Worm (Caenorhabditis elegans) whole organism, late embryonic: ENCODE data around the gene mob-1.

Experiments
- C08G9.2 ChIP-seq: sonication (generic microtip); optimal IDR thresholded peaks from 2 replicates; lab custom pipeline; 2016; ENCODE audit warnings: mild to moderate bottlenecking, missing genetic modification characterization, moderate library complexity, missing compliant biosample characterization
- F13H6.1 ChIP-seq: sonication (generic microtip); optimal IDR thresholded peaks from 2 replicates; lab custom pipeline; 2016; ENCODE audit warnings: missing genetic modification characterization, missing compliant biosample characterization
- K02D7.2 ChIP-seq: sonication (generic microtip); optimal IDR thresholded peaks from 2 replicates; lab custom pipeline; 2017; ENCODE audit warnings: mild to moderate bottlenecking, missing genetic modification characterization, missing compliant biosample characterization
- T23F11.4 ChIP-seq: fragments of 200-800 bp; sonication (Bioruptor generic); optimal IDR thresholded peaks from 2 replicates; lab custom pipeline; 2018; ENCODE audit warnings: mild to moderate bottlenecking, missing genetic modification characterization, missing compliant biosample characterization
- ahr-1 ChIP-seq: sonication (generic microtip); optimal IDR thresholded peaks from 2 replicates; lab custom pipeline; 2016; ENCODE audit warnings: missing genetic modification characterization, missing compliant biosample characterization
- ama-1 ChIP-seq: fragments of 150-350 bp; optimal IDR thresholded peaks from 2 replicates; lab custom pipeline; 2014
- ceh-14 ChIP-seq: sonication (generic microtip); optimal IDR thresholded peaks from 2 replicates; lab custom pipeline; 2016; ENCODE audit warnings: missing genotype, missing genetic modification characterization, missing compliant biosample characterization
- ceh-18 ChIP-seq: sonication (generic microtip); optimal IDR thresholded peaks from 2 replicates; lab custom pipeline; 2016; ENCODE audit warnings: missing genetic modification characterization, missing compliant biosample characterization
- ceh-19 ChIP-seq: fragments of 200-800 bp; sonication (Bioruptor generic); optimal IDR thresholded peaks from 2 replicates; lab custom pipeline; 2018; ENCODE audit warnings: mild to moderate bottlenecking, missing genetic modification characterization, missing compliant biosample characterization
- ceh-22 ChIP-seq: sonication (generic microtip); optimal IDR thresholded peaks from 2 replicates; lab custom pipeline; 2017; ENCODE audit warnings: missing biosample characterization, missing genetic modification characterization
- ceh-24 ChIP-seq: sonication (generic microtip); optimal IDR thresholded peaks from 2 replicates; lab custom pipeline; 2016; ENCODE audit warnings: mild to moderate bottlenecking, missing genetic modification characterization, missing compliant biosample characterization
- ceh-30 ChIP-seq: fragments of 150-350 bp; optimal IDR thresholded peaks from 2 replicates; lab custom pipeline; 2014; ENCODE audit warnings: missing biosample characterization, missing genetic modification characterization
- ceh-31 ChIP-seq: sonication (generic microtip); optimal IDR thresholded peaks from 2 replicates; lab custom pipeline; 2016; ENCODE audit warnings: missing genetic modification characterization, missing compliant biosample characterization
- ceh-34 ChIP-seq: sonication (generic microtip); optimal IDR thresholded peaks from 2 replicates; lab custom pipeline; 2016; ENCODE audit warnings: mild to moderate bottlenecking, missing genetic modification characterization, missing compliant biosample characterization
- ceh-45 ChIP-seq: fragments of 200-800 bp; sonication (Bioruptor generic); IDR thresholded peaks from 2 replicates; pipeline ENCODE4 v1.3.6; 2022; ENCODE audit warnings: missing genetic modification reagents, missing genetic modification characterization, missing compliant biosample characterization
- ceh-48 ChIP-seq: sonication (generic microtip); optimal IDR thresholded peaks from 2 replicates; lab custom pipeline; 2016; ENCODE audit warnings: missing genetic modification characterization, inconsistent platforms, missing compliant biosample characterization
- ceh-9 ChIP-seq: sonication (generic microtip); optimal IDR thresholded peaks from 2 replicates; lab custom pipeline; 2016; ENCODE audit warnings: mild to moderate bottlenecking, missing genetic modification characterization, inconsistent platforms, missing compliant biosample characterization
- che-1 ChIP-seq: sonication (generic microtip); optimal IDR thresholded peaks from 2 replicates; lab custom pipeline; 2016; ENCODE audit warnings: mild to moderate bottlenecking, missing genetic modification characterization, missing compliant biosample characterization
- dmd-4 ChIP-seq: sonication (generic microtip); optimal IDR thresholded peaks from 2 replicates; lab custom pipeline; 2016; ENCODE audit warnings: borderline replicate concordance, missing genetic modification characterization, missing compliant biosample characterization
- dve-1 ChIP-seq: sonication (generic microtip); optimal IDR thresholded peaks from 2 replicates; lab custom pipeline; 2017; ENCODE audit warnings: antibody characterized with exemption, mild to moderate bottlenecking, missing genetic modification characterization, missing compliant biosample characterization
- elt-2 ChIP-seq: sonication (generic microtip); optimal IDR thresholded peaks from 2 replicates; lab custom pipeline; 2016; ENCODE audit warnings: missing genetic modification reagents, missing genetic modification characterization, missing compliant biosample characterization
- fkh-6 ChIP-seq: sonication (generic microtip); optimal IDR thresholded peaks from 2 replicates; lab custom pipeline; 2016; ENCODE audit warnings: missing genetic modification characterization, missing compliant biosample characterization
- gmeb-2 ChIP-seq: sonication (generic microtip); optimal IDR thresholded peaks from 2 replicates; lab custom pipeline; 2016; ENCODE audit warnings: missing genetic modification characterization, inconsistent platforms, missing compliant biosample characterization
- hlh-15 ChIP-seq: sonication (generic microtip); optimal IDR thresholded peaks from 2 replicates; lab custom pipeline; 2016; ENCODE audit warnings: missing genetic modification characterization, missing compliant biosample characterization
- hlh-30 ChIP-seq: sonication (generic microtip); optimal IDR thresholded peaks from 2 replicates; lab custom pipeline; 2017; ENCODE audit warnings: antibody characterized with exemption, missing genetic modification characterization, missing compliant biosample characterization; ENCODE audit not compliant: insufficient read depth
- hlh-6 ChIP-seq: sonication (generic microtip); optimal IDR thresholded peaks from 2 replicates; lab custom pipeline; 2016; ENCODE audit warnings: missing genotype, missing genetic modification characterization, missing compliant biosample characterization
- hlh-8 ChIP-seq: sonication (generic microtip); optimal IDR thresholded peaks from 2 replicates; lab custom pipeline; 2016; ENCODE audit warnings: missing genotype, missing genetic modification characterization, missing compliant biosample characterization
- lin-11 ChIP-seq: fragments of 200-800 bp; sonication (Bioruptor generic); optimal IDR thresholded peaks from 2 replicates; lab custom pipeline; 2018; ENCODE audit warnings: mild to moderate bottlenecking, missing genetic modification characterization, missing compliant biosample characterization
- madf-2 ChIP-seq: sonication (generic microtip); optimal IDR thresholded peaks from 2 replicates; lab custom pipeline; 2017; ENCODE audit warnings: missing genetic modification characterization, missing compliant biosample characterization
- nhr-232 ChIP-seq: sonication (generic microtip); optimal IDR thresholded peaks from 2 replicates; lab custom pipeline; 2016; ENCODE audit warnings: missing genetic modification characterization, missing compliant biosample characterization
- npax-4 ChIP-seq: sonication (generic microtip); optimal IDR thresholded peaks from 2 replicates; lab custom pipeline; 2016; ENCODE audit warnings: missing genetic modification characterization, missing compliant biosample characterization
- pat-9 ChIP-seq: fragments of 200-800 bp; sonication (Bioruptor generic); optimal IDR thresholded peaks from 2 replicates; lab custom pipeline; 2018; ENCODE audit warnings: mild to moderate bottlenecking, missing genetic modification characterization, moderate library complexity, missing compliant biosample characterization
- pqm-1 ChIP-seq: sonication (generic microtip); optimal IDR thresholded peaks from 2 replicates; lab custom pipeline; 2016; ENCODE audit warnings: missing genetic modification characterization, missing compliant biosample characterization
- rnt-1 ChIP-seq: sonication (generic microtip); optimal IDR thresholded peaks from 2 replicates; lab custom pipeline; 2016; ENCODE audit warnings: missing genetic modification characterization, missing compliant biosample characterization
- sdc-2 ChIP-seq: sonication (generic microtip); optimal IDR thresholded peaks from 2 replicates; lab custom pipeline; 2016; ENCODE audit warnings: missing genotype, missing genetic modification characterization, missing compliant biosample characterization
- sox-4 ChIP-seq: sonication (generic microtip); optimal IDR thresholded peaks from 2 replicates; lab custom pipeline; 2017; ENCODE audit warnings: mild to moderate bottlenecking, missing genetic modification characterization, inconsistent platforms, missing compliant biosample characterization
- syd-9 ChIP-seq: sonication (generic microtip); optimal IDR thresholded peaks from 2 replicates; lab custom pipeline; 2016; ENCODE audit warnings: mild to moderate bottlenecking, missing genetic modification characterization, moderate library complexity, missing compliant biosample characterization
- tbx-2 ChIP-seq: sonication (generic microtip); optimal IDR thresholded peaks from 2 replicates; lab custom pipeline; 2016; ENCODE audit warnings: missing genetic modification characterization, missing compliant biosample characterization
- ttx-3 ChIP-seq: sonication (generic microtip); optimal IDR thresholded peaks from 2 replicates; lab custom pipeline; 2016; ENCODE audit warnings: missing genetic modification reagents, missing genetic modification characterization, missing compliant biosample characterization
- unc-3 ChIP-seq, 2 experiments: fragments of 200-800 bp in 1 of 2; sonication (Bioruptor generic) in 1 of 2; sonication (generic microtip) in 1 of 2; conservative IDR thresholded peaks in 1 of 2; optimal IDR thresholded peaks in 1 of 2; 2 replicates each; pipeline versions ENCODE4 v1.3.6 to Lab custom; 2016 to 2022; ENCODE audit warnings: missing compliant biosample characterization in 2 of 2, missing genetic modification characterization in 2 of 2, missing genetic modification reagents in 1 of 2
- unc-42 ChIP-seq: sonication (generic microtip); optimal IDR thresholded peaks from 2 replicates; lab custom pipeline; 2016; ENCODE audit warnings: missing genotype, missing genetic modification characterization, missing compliant biosample characterization

Gene mob-1

DNA sequence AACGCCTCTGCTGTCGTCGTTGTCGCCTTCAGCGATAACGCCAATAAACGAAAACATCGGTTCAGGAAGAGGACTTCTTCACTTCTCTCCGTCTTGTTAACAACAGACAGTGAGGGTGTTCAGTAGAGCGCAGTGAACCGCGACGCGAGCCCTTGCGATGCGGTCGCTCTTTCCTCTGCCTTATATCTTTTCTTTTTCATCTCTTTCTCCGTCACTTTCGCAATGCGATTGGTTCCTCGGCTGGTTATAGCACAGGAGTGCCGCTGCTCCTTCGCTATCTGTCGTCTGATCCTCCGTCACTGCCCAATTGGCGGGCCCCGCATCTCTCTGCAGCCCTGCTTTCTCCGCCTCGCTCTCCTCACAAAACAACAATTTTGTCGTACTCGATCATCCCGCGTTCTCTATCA, 3.2 kb upstream of the mob-1 start (continued):
- TF ChIP-seq hlh-30 (tag; lab: Kevin White, UChicago) (no peak), dmd-4 (tag; lab: Kevin White, UChicago) (peak; percentile 47), F13H6.1 (peak; percentile 16), elt-2 (tag; lab: Kevin White, UChicago) (peak; percentile 8), ceh-14 (tag; lab: Kevin White, UChicago) (peak; percentile 36), ceh-19 (peak; percentile 3), ttx-3 (tag; lab: Kevin White, UChicago) (no peak), lin-11 (no peak), ceh-24 (tag; lab: Kevin White, UChicago) (no peak), dve-1 (tag; lab: Kevin White, UChicago) (peak; percentile 61), ceh-31 (peak; percentile 67), pat-9 (tag; lab: Kevin White, UChicago) (peak; percentile 47), unc-42 (peak; percentile 76), ceh-48 (tag; lab: Kevin White, UChicago) (peak; percentile 3), hlh-8 (tag; lab: Kevin White, UChicago) (no peak), sox-4 (tag; lab: Kevin White, UChicago) (peak; percentile 5), gmeb-2 (no peak), ceh-34 (tag; lab: Kevin White, UChicago) (peak; percentile 72), ceh-18 (tag; lab: Kevin White, UChicago) (peak; percentile 92), unc-3 (GFP tag; conservative IDR thresholded peaks at IDR 0.05; lab: Robert Waterston, UW) (no peak), unc-3 (tag; optimal IDR thresholded peaks at IDR 0.05; lab: Kevin White, UChicago) (no peak), T23F11.4 (GFP tag; lab: Kevin White, UChicago) (peak; percentile 7), madf-2 (no peak), pqm-1 (tag; lab: Kevin White, UChicago) (no peak)

DNA sequence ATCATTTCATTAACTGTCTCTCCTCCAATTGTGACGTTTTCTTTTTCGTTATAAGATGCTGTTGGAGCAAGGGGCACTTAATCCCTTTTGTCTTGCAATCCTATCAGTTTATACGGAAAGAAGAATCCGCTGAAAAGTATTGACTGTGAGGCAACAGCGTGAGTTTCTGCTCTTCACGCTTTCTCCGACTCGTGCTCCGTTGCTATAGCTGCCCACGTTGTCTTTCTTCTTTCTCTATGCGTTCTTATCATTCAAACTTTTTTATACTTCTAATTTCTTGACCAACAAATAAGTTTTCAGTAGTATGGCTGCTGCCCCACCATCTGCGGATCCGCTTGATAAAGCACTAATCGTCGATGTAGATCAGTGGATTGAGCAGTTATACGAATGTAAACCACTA, 2.2 kb upstream of the mob-1 start, which contains the start of gene let-92:
Gene let-92, plus strand, starts transcription at position 301 of the 400 bp plus-strand sequence.
- no peak for TF ChIP-seq elt-2 (tag; lab: Kevin White, UChicago)
- TF ChIP-seq K02D7.2 (tag; lab: Kevin White, UChicago): no peak
- no peak for TF ChIP-seq nhr-232 (tag; lab: Kevin White, UChicago)
- no peak for TF ChIP-seq hlh-6 (tag; lab: Kevin White, UChicago)
- TF ChIP-seq rnt-1: no peak
- no peak for TF ChIP-seq syd-9 (tag; lab: Kevin White, UChicago)
- no peak for TF ChIP-seq fkh-6 (tag; lab: Kevin White, UChicago)
- no peak for TF ChIP-seq hlh-8 (tag; lab: Kevin White, UChicago)

DNA sequence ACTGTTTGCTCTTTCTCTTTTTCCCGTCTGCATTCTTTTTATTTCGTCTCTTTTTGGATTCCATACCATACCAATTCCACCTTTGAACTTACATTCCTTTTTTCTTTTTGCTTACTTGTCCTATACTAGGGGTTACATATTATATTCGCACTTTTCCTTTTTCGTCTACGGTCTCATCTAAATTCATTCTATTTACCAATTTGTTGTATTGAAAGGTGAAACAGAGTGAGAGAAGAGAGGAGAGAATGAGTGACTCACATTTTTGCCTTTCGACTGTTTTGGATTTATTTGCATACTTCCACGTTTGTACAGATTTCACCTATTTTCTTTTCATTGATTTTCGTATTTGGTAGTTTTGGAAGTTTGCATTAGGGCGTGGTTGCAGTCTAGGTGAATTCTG, 3.1 kb downstream of the mob-1 start:
- TF ChIP-seq che-1 (tag; lab: Kevin White, UChicago): no peak
- TF ChIP-seq fkh-6 (tag; lab: Kevin White, UChicago): no peak
- TF ChIP-seq ceh-45 (GFP tag; lab: Robert Waterston, UW): no peak
- no peak for TF ChIP-seq ama-1
- TF ChIP-seq C08G9.2 (tag; lab: Kevin White, UChicago): no peak
- no peak for TF ChIP-seq dve-1 (tag; lab: Kevin White, UChicago)
- TF ChIP-seq ahr-1 (tag; lab: Kevin White, UChicago): no peak
- TF ChIP-seq syd-9 (tag; lab: Kevin White, UChicago): no peak
- no peak for TF ChIP-seq npax-4 (tag; lab: Kevin White, UChicago)

DNA sequence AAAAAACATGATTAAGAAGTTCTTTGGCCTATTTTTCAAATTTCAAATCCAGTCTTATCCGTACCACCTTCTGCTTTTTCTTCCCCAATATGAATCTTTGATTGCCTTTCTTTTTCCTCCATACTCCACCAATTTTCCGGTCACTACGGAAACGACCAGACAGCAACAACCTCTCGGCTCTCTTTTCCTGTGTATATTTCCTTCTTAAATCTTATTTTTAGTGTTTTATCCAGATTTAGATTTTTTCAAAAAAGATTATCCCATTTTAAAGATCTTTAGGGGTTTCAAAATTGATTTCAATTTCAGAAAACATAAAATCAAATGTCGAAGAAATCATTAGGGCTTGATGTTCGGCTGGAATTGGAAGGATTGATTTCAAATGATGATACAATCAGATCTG, 3.9 kb downstream of the mob-1 start, which contains the start of gene trpa-1:
Gene trpa-1, plus strand, starts transcription at position 301 of the 400 bp plus-strand sequence.
- no peak for TF ChIP-seq C08G9.2 (tag; lab: Kevin White, UChicago)
- TF ChIP-seq ceh-9 (tag; lab: Kevin White, UChicago): no peak
- no peak for TF ChIP-seq hlh-30 (tag; lab: Kevin White, UChicago)
- no peak for TF ChIP-seq che-1 (tag; lab: Kevin White, UChicago)
- TF ChIP-seq ceh-22 (tag; lab: Kevin White, UChicago): no peak
- no peak for TF ChIP-seq ttx-3 (tag; lab: Kevin White, UChicago)
- no peak for TF ChIP-seq sdc-2
- no peak for TF ChIP-seq ceh-19
- no peak for TF ChIP-seq F13H6.1
- TF ChIP-seq nhr-232 (tag; lab: Kevin White, UChicago): no peak
- no peak for TF ChIP-seq ceh-34 (tag; lab: Kevin White, UChicago)
- no peak for TF ChIP-seq pat-9 (tag; lab: Kevin White, UChicago)
- TF ChIP-seq tbx-2 (tag; lab: Kevin White, UChicago): no peak
- TF ChIP-seq ceh-30 (tag; lab: Kevin White, UChicago): no peak
- TF ChIP-seq hlh-15 (tag; lab: Kevin White, UChicago): no peak
- no peak for TF ChIP-seq unc-42
- TF ChIP-seq, all 69 proteins: peak for 0
